Worm (Caenorhabditis elegans): Measurements from ENCODE around the gene T27E7.3.

- no peak for TF ChIP-seq lsl-1 (GFP tag; optimal IDR thresholded peaks at IDR 0.05)
- TF ChIP-seq T26A5.8 (tag; optimal IDR thresholded peaks at IDR 0.05) = no peak
- TF ChIP-seq bed-1 (GFP tag; IDR thresholded peaks at IDR 0.05) = no peak
- TF ChIP-seq nfya-2 (GFP tag; IDR thresholded peaks at IDR 0.05) = no peak
- TF ChIP-seq Y53G8AR.9 (GFP tag; conservative IDR thresholded peaks at IDR 0.05) = no peak
- no peak for TF ChIP-seq ztf-22 (GFP tag; optimal IDR thresholded peaks at IDR 0.05)
- no peak for TF ChIP-seq sptf-2 (GFP tag; optimal IDR thresholded peaks at IDR 0.05)
- no peak for TF ChIP-seq nfyb-1 (GFP tag; IDR thresholded peaks at IDR 0.05)
- TF ChIP-seq Y95B8A.8 (GFP tag; IDR thresholded peaks at IDR 0.05) = no peak
- TF ChIP-seq snpc-4 (GFP tag; optimal IDR thresholded peaks at IDR 0.05) = no peak
- no peak for TF ChIP-seq snpc-4 (tag; optimal IDR thresholded peaks at IDR 0.05)
- TF ChIP-seq F49E8.2 (tag; optimal IDR thresholded peaks at IDR 0.05; ENCODE audit: insufficient read depth) = no peak
Measured at ce11 chrIV:14554788-14555187, 26.0 kb downstream of the T27E7.3 start, which contains the start of gene Y57G11B.6.

All from whole organism, young adult.